Fruit fly (Drosophila melanogaster) whole organism, embryonic: ENCODE results near the gene CG6785.

Source experiments
- Adf1 ChIP-seq: fragments of 200-800 bp; sonication (Bioruptor generic); IDR thresholded peaks from 2 replicates; pipeline ENCODE4 v1.3.6; 2022; ENCODE audit warnings: missing biosample characterization, missing genetic modification characterization
- Antp ChIP-seq: fragments of 200-800 bp; sonication (Bioruptor generic); optimal IDR thresholded peaks from 3 replicates; lab custom pipeline; 2016; ENCODE audit warnings: missing biosample characterization, missing genetic modification characterization
- Blimp-1 ChIP-seq: fragments of 200-800 bp; sonication (Bioruptor generic); optimal IDR thresholded peaks from 3 replicates; lab custom pipeline; 2018; ENCODE audit warnings: missing biosample characterization, missing genetic modification characterization, mild to moderate bottlenecking, moderate library complexity, missing genetic modification reagents
- C15 ChIP-seq: fragments of 200-800 bp; sonication (Bioruptor generic); IDR thresholded peaks from 3 replicates; pipeline ENCODE4 v1.3.6; 2022; ENCODE audit warnings: missing biosample characterization, missing genetic modification characterization
- CG13287 ChIP-seq: fragments of 200-800 bp; sonication (Bioruptor generic); IDR thresholded peaks from 2 replicates; pipeline ENCODE4 v1.3.6; 2022; ENCODE audit warnings: missing biosample characterization, missing genetic modification characterization; ENCODE audit not compliant: partially characterized antibody
- CG13624 ChIP-seq: fragments of 200-800 bp; sonication (Bioruptor generic); optimal IDR thresholded peaks from 2 replicates; lab custom pipeline; 2016; ENCODE audit warnings: missing biosample characterization, missing genetic modification characterization
- CG14667 ChIP-seq: fragments of 200-800 bp; sonication (Bioruptor generic); IDR thresholded peaks from 2 replicates; pipeline ENCODE4 v1.3.6; 2022; ENCODE audit warnings: missing biosample characterization, missing genetic modification characterization
- CG14965 ChIP-seq: fragments of 200-800 bp; sonication (Bioruptor generic); optimal IDR thresholded peaks from 2 replicates; lab custom pipeline; 2016; ENCODE audit warnings: missing biosample characterization, missing genetic modification characterization, borderline replicate concordance
- CG15514 ChIP-seq: fragments of 200-800 bp; sonication (Bioruptor generic); optimal IDR thresholded peaks from 3 replicates; lab custom pipeline; 2017; ENCODE audit warnings: missing biosample characterization, missing genetic modification characterization, mild to moderate bottlenecking, moderate library complexity, missing genetic modification reagents
- CG15601 ChIP-seq: fragments of 200-800 bp; sonication (Bioruptor generic); optimal IDR thresholded peaks from 3 replicates; lab custom pipeline; 2019; ENCODE audit warnings: missing biosample characterization, mild to moderate bottlenecking, missing genetic modification characterization, moderate library complexity
- CG17829 ChIP-seq: fragments of 200-800 bp; optimal IDR thresholded peaks from 2 replicates; lab custom pipeline; 2019; ENCODE audit warnings: missing biosample characterization, mild to moderate bottlenecking, missing genetic modification characterization, moderate library complexity
- CG2712 ChIP-seq: fragments of 200-800 bp; optimal IDR thresholded peaks from 3 replicates; lab custom pipeline; 2019; ENCODE audit warnings: missing biosample characterization, mild to moderate bottlenecking, missing genetic modification characterization, moderate library complexity
- CG2889 ChIP-seq: fragments of 200-800 bp; sonication (Bioruptor generic); IDR thresholded peaks from 3 replicates; pipeline ENCODE4 v1.3.6; 2022; ENCODE audit warnings: missing biosample characterization, missing genetic modification characterization
- CG30403 ChIP-seq: fragments of 200-800 bp; sonication (Bioruptor generic); optimal IDR thresholded peaks from 3 replicates; lab custom pipeline; 2016; ENCODE audit warnings: missing biosample characterization, missing genetic modification characterization
- CG3065 ChIP-seq: fragments of 200-800 bp; sonication (Bioruptor generic); optimal IDR thresholded peaks from 2 replicates; lab custom pipeline; 2016; ENCODE audit warnings: missing biosample characterization, missing genetic modification characterization
- CG34224 ChIP-seq: fragments of 200-800 bp; sonication (Bioruptor generic); IDR thresholded peaks from 3 replicates; pipeline ENCODE4 v1.3.6; 2022; ENCODE audit warnings: missing biosample characterization, missing genetic modification characterization; ENCODE audit not compliant: partially characterized antibody
- CG4617 ChIP-seq: fragments of 200-800 bp; sonication (Bioruptor generic); optimal IDR thresholded peaks from 3 replicates; lab custom pipeline; 2016; ENCODE audit warnings: missing biosample characterization, missing genetic modification characterization, borderline replicate concordance
- CG6854 ChIP-seq: fragments of 200-800 bp; sonication (Bioruptor generic); optimal IDR thresholded peaks from 3 replicates; lab custom pipeline; 2017; ENCODE audit warnings: missing biosample characterization, mild to moderate bottlenecking, missing genetic modification characterization
- CG7839 ChIP-seq: fragments of 200-800 bp; sonication (Bioruptor generic); optimal IDR thresholded peaks from 3 replicates; lab custom pipeline; 2018; ENCODE audit warnings: missing biosample characterization, mild to moderate bottlenecking, missing genetic modification characterization, moderate library complexity
- CG7963 ChIP-seq: fragments of 200-800 bp; sonication (Bioruptor generic); IDR thresholded peaks from 3 replicates; pipeline ENCODE4 v1.3.6; 2022; ENCODE audit warnings: missing biosample characterization, missing genetic modification characterization; ENCODE audit not compliant: partially characterized antibody
- CG8290 ChIP-seq, 3 experiments: fragments of 200-800 bp; sonication (Bioruptor generic); optimal IDR thresholded peaks; 2 replicates each; lab custom pipeline; 2016 to 2019; ENCODE audit warnings: missing biosample characterization in 3 of 3, missing genetic modification characterization in 3 of 3, mild to moderate bottlenecking in 2 of 3, moderate library complexity in 1 of 3
- CoRest ChIP-seq: fragments of 200-800 bp; sonication (Bioruptor generic); optimal IDR thresholded peaks from 3 replicates; lab custom pipeline; 2018; ENCODE audit warnings: missing biosample characterization, mild to moderate bottlenecking, missing genetic modification characterization, moderate library complexity
- Dek ChIP-seq: fragments of 200-800 bp; sonication (Bioruptor generic); optimal IDR thresholded peaks from 3 replicates; lab custom pipeline; 2019; ENCODE audit warnings: missing biosample characterization, mild to moderate bottlenecking, missing genetic modification characterization, moderate library complexity
- Elba2 ChIP-seq: fragments of 200-800 bp; sonication (Bioruptor generic); optimal IDR thresholded peaks from 3 replicates; lab custom pipeline; 2016; ENCODE audit warnings: missing biosample characterization, missing genetic modification characterization
- Ets97D ChIP-seq: fragments of 200-800 bp; sonication (Bioruptor generic); optimal IDR thresholded peaks from 3 replicates; lab custom pipeline; 2016; ENCODE audit warnings: missing biosample characterization, missing genetic modification characterization
- Fer1 ChIP-seq: fragments of 200-800 bp; sonication (Bioruptor generic); optimal IDR thresholded peaks from 2 replicates; lab custom pipeline; 2017; ENCODE audit warnings: missing biosample characterization, mild to moderate bottlenecking, missing genetic modification characterization
- HLH54F ChIP-seq: fragments of 200-800 bp; sonication (Bioruptor generic); optimal IDR thresholded peaks from 3 replicates; lab custom pipeline; 2016; ENCODE audit warnings: missing biosample characterization, missing genetic modification characterization
- Myb ChIP-seq: fragments of 200-800 bp; sonication (Bioruptor generic); optimal IDR thresholded peaks from 2 replicates; lab custom pipeline; 2016; ENCODE audit warnings: missing biosample characterization, missing genetic modification characterization
- NC2α ChIP-seq: fragments of 200-800 bp; sonication (Bioruptor generic); optimal IDR thresholded peaks from 2 replicates; lab custom pipeline; 2016; ENCODE audit warnings: missing biosample characterization, missing genetic modification characterization
- Nf-YC ChIP-seq: fragments of 200-800 bp; optimal IDR thresholded peaks from 3 replicates; lab custom pipeline; 2019; ENCODE audit warnings: missing biosample characterization, mild to moderate bottlenecking, missing genetic modification characterization, moderate library complexity
- Optix ChIP-seq: fragments of 200-800 bp; sonication (Bioruptor generic); IDR thresholded peaks from 3 replicates; pipeline ENCODE4 v1.3.6; 2022; ENCODE audit warnings: missing biosample characterization, missing genetic modification characterization
- PHDP ChIP-seq: fragments of 200-800 bp; sonication (Bioruptor generic); optimal IDR thresholded peaks from 3 replicates; lab custom pipeline; 2018; ENCODE audit warnings: missing biosample characterization, mild to moderate bottlenecking, missing genetic modification characterization, moderate library complexity
- Pdp1 ChIP-seq, 2 experiments: fragments of 200-800 bp; sonication (Bioruptor generic); optimal IDR thresholded peaks; 3 replicates each; lab custom pipeline; 2016; ENCODE audit warnings: missing biosample characterization in 2 of 2, missing genetic modification characterization in 2 of 2, mild to moderate bottlenecking in 1 of 2, moderate library complexity in 1 of 2
- Stat92E ChIP-seq, 3 experiments: fragments of >200 bp in 2 of 3; fragments of 200-800 bp in 1 of 3; sonication (Bioruptor generic) in 1 of 3; optimal IDR thresholded peaks; 2 replicates each; lab custom pipeline; 2017 to 2019; ENCODE audit warnings: missing biosample characterization in 3 of 3, missing genetic modification characterization in 3 of 3, mild to moderate bottlenecking in 1 of 3, moderate library complexity in 1 of 3
- Xbp1 ChIP-seq: fragments of 200-800 bp; sonication (Bioruptor generic); optimal IDR thresholded peaks from 3 replicates; lab custom pipeline; 2016; ENCODE audit warnings: missing biosample characterization, mild to moderate bottlenecking, missing genetic modification characterization
- croc ChIP-seq: fragments of 200-800 bp; sonication (Bioruptor generic); conservative IDR thresholded peaks from 3 replicates; pipeline ENCODE4 v1.3.6; 2022; ENCODE audit warnings: missing biosample characterization, missing genetic modification characterization
- eyg ChIP-seq: fragments of 200-800 bp; sonication (Bioruptor generic); optimal IDR thresholded peaks from 3 replicates; lab custom pipeline; 2016; ENCODE audit warnings: missing biosample characterization, missing genetic modification characterization
- lmd ChIP-seq: fragments of 200-800 bp; sonication (Bioruptor generic); IDR thresholded peaks from 2 replicates; pipeline ENCODE4 v1.3.6; 2022; ENCODE audit warnings: missing biosample characterization, missing genetic modification characterization
- mam ChIP-seq: fragments of 200-800 bp; sonication (Bioruptor generic); optimal IDR thresholded peaks from 3 replicates; lab custom pipeline; 2016; ENCODE audit warnings: missing biosample characterization, missing genetic modification characterization
- pan ChIP-seq, 4 experiments: fragments of >200 bp in 3 of 4; fragments of 200-800 bp in 1 of 4; sonication (Bioruptor generic) in 1 of 4; optimal IDR thresholded peaks in 3 of 4; IDR thresholded peaks in 1 of 4; 2 replicates each; pipeline versions ENCODE4 v1.3.6 to Lab custom; 2017 to 2022; ENCODE audit warnings: missing biosample characterization in 2 of 4, missing genetic modification characterization in 2 of 4, mixed read lengths in 1 of 4
- pros ChIP-seq: fragments of 200-800 bp; sonication (Bioruptor generic); optimal IDR thresholded peaks from 3 replicates; lab custom pipeline; 2019; ENCODE audit warnings: missing biosample characterization, mild to moderate bottlenecking, missing genetic modification characterization, moderate library complexity
- pzg ChIP-seq: fragments of 200-800 bp; sonication (Bioruptor generic); optimal IDR thresholded peaks from 3 replicates; lab custom pipeline; 2018; ENCODE audit warnings: missing biosample characterization, mild to moderate bottlenecking, missing genetic modification characterization, moderate library complexity
- row ChIP-seq: fragments of 200-800 bp; sonication (Bioruptor generic); IDR thresholded peaks from 3 replicates; pipeline ENCODE4 v1.3.6; 2022; ENCODE audit warnings: missing biosample characterization, missing genetic modification characterization
- sd ChIP-seq: fragments of 200-800 bp; sonication (Bioruptor generic); optimal IDR thresholded peaks from 3 replicates; lab custom pipeline; 2018; ENCODE audit warnings: missing biosample characterization, mild to moderate bottlenecking, missing genetic modification characterization, moderate library complexity
- shn ChIP-seq: fragments of 200-800 bp; sonication (Bioruptor generic); optimal IDR thresholded peaks from 3 replicates; lab custom pipeline; 2016; ENCODE audit warnings: missing biosample characterization, missing genetic modification characterization
- sr ChIP-seq: fragments of 200-800 bp; sonication (Bioruptor generic); IDR thresholded peaks from 3 replicates; pipeline ENCODE4 v1.3.6; 2022; ENCODE audit warnings: missing biosample characterization, missing genetic modification characterization
- tgo ChIP-seq: fragments of 200-800 bp; sonication (Bioruptor generic); IDR thresholded peaks from 3 replicates; pipeline ENCODE4 v1.3.6; 2022; ENCODE audit warnings: missing biosample characterization, missing genetic modification characterization
- zen2 ChIP-seq: fragments of 200-800 bp; sonication (Bioruptor generic); IDR thresholded peaks from 3 replicates; pipeline ENCODE4 v1.3.6; 2022; ENCODE audit warnings: missing biosample characterization, missing genetic modification characterization; ENCODE audit not compliant: partially characterized antibody
- zfh2 ChIP-seq: fragments of 200-800 bp; sonication (Bioruptor generic); optimal IDR thresholded peaks from 2 replicates; lab custom pipeline; 2016; ENCODE audit warnings: missing biosample characterization, missing genetic modification characterization

Gene CG6785

dm6 chr2L:12063035-12063434 is 18.0 kb upstream of the CG6785 start, which contains the start of gene Rab3-GAP (continued):
- no peak for TF ChIP-seq shn (GFP tag; lab: Kevin White, UChicago)
- TF ChIP-seq CG6854 (GFP tag; lab: Kevin White, UChicago), result no peak
- TF ChIP-seq Myb (GFP tag; lab: Kevin White, UChicago), result peak; percentile 9
- no peak for TF ChIP-seq Adf1 (GFP tag; lab: Robert Waterston, UW)
- TF ChIP-seq CG2889 (GFP tag; lab: Robert Waterston, UW), result no peak
- peak; percentile 55; the same call in 2 of the 3 replicates for TF ChIP-seq zen2 (GFP tag; lab: Robert Waterston, UW)
- peak; percentile 29 for TF ChIP-seq CG15601 (tag; lab: Kevin White, UChicago)
- TF ChIP-seq Antp (GFP tag; lab: Kevin White, UChicago), result peak; percentile 4
- TF ChIP-seq Ets97D (GFP tag; lab: Kevin White, UChicago), result peak; percentile 11
- no peak for TF ChIP-seq HLH54F
- TF ChIP-seq CG3065 (GFP tag; lab: Kevin White, UChicago), result no peak
- TF ChIP-seq CG13624, result peak; percentile 1
- TF ChIP-seq Dek (tag; lab: Kevin White, UChicago), result no peak
- no peak for TF ChIP-seq Optix (GFP tag; lab: Robert Waterston, UW)
- TF ChIP-seq Nf-YC (tag; lab: Kevin White, UChicago), result no peak
- peak; percentile 10 for TF ChIP-seq CoRest (tag; lab: Kevin White, UChicago)
- TF ChIP-seq CG8290 (GFP tag; optimal IDR thresholded peaks at IDR 0.05; lab: Kevin White, UChicago), result peak; percentile 26
- no peak for TF ChIP-seq CG8290 (tag; optimal IDR thresholded peaks at IDR 0.05; lab: Kevin White, UChicago)
- TF ChIP-seq zfh2 (GFP tag; lab: Kevin White, UChicago), result no peak
- peak; percentile 6 for TF ChIP-seq CG4617 (GFP tag; lab: Kevin White, UChicago)
- TF ChIP-seq CG17829 (tag; lab: Kevin White, UChicago), result peak; percentile 70
- TF ChIP-seq lmd (GFP tag; lab: Robert Waterston, UW), result peak; percentile 10; the same call in 1 of the 2 replicates
- peak; percentile 29 for TF ChIP-seq PHDP (tag; lab: Kevin White, UChicago)
- TF ChIP-seq Blimp-1 (GFP tag; lab: Kevin White, UChicago), result no peak
- TF ChIP-seq Xbp1 (GFP tag; lab: Kevin White, UChicago), result peak; percentile 17
- TF ChIP-seq Stat92E (GFP tag; optimal IDR thresholded peaks at IDR 0.05; lab: Kevin White, UChicago), result peak in 1 of 3 experiments; percentile 19
- peak; percentile 42; the same call in 1 of the 3 replicates for TF ChIP-seq CG7963
- TF ChIP-seq eyg (GFP tag; lab: Kevin White, UChicago), result no peak
- no peak for TF ChIP-seq CG14667 (GFP tag; lab: Robert Waterston, UW)
- TF ChIP-seq pan (optimal IDR thresholded peaks at IDR 0.05; lab: Kevin White, UChicago), result no peak
- TF ChIP-seq pan (GFP tag; optimal IDR thresholded peaks at IDR 0.05 in 1 of 2, IDR thresholded peaks at IDR 0.05 in 1 of 2), result peak in 1 of 2 experiments; percentile 40
- TF ChIP-seq CG14965 (GFP tag; lab: Kevin White, UChicago), result no peak
- peak; percentile 85 for TF ChIP-seq row (GFP tag; lab: Robert Waterston, UW)
- no peak for TF ChIP-seq mam (GFP tag; lab: Kevin White, UChicago)
- TF ChIP-seq Elba2 (GFP tag; lab: Kevin White, UChicago), result peak; percentile 20
- TF ChIP-seq croc (GFP tag; lab: Robert Waterston, UW), result no peak
- TF ChIP-seq CG34224 (GFP tag; lab: Robert Waterston, UW), result peak; percentile 79
- TF ChIP-seq Pdp1 (GFP tag; optimal IDR thresholded peaks at IDR 0.05; lab: Kevin White, UChicago), result peak in 1 of 2 experiments; percentile 37
- no peak for TF ChIP-seq sr (GFP tag; lab: Robert Waterston, UW)
- TF ChIP-seq tgo (GFP tag; lab: Robert Waterston, UW), result peak; percentile 38; the same call in 1 of the 3 replicates
- TF ChIP-seq pros, result no peak
- TF ChIP-seq sd (tag; lab: Kevin White, UChicago), result no peak
- TF ChIP-seq NC2α (GFP tag; lab: Kevin White, UChicago), result no peak
- TF ChIP-seq CG30403, result peak; percentile 29
- peak; percentile 60 for TF ChIP-seq CG15514
- TF ChIP-seq CG7839 (tag; lab: Kevin White, UChicago), result no peak
- TF ChIP-seq pzg, result peak; percentile 52
- TF ChIP-seq C15 (GFP tag; lab: Robert Waterston, UW), result no peak
- peak; percentile 60 for TF ChIP-seq Fer1
- TF ChIP-seq CG13287 (GFP tag; lab: Robert Waterston, UW), result peak; percentile 77
- peak; percentile 64 for TF ChIP-seq CG2712
